Fruit fly (Drosophila melanogaster): ENCODE data around the gene CG43052.

The CG43052 gene

dm6 chr2L:14361281-14361680, 9.4 kb downstream of the CG43052 start:
- no peak for TF ChIP-seq toe (GFP tag; optimal IDR thresholded peaks at IDR 0.05)
- TF ChIP-seq tj (GFP tag; optimal IDR thresholded peaks at IDR 0.05) = peak; percentile 96

- TF ChIP-seq pad (GFP tag; optimal IDR thresholded peaks at IDR 0.05) (peak; percentile 0), CG12768 (GFP tag; optimal IDR thresholded peaks at IDR 0.05) (no peak), CG11617 (GFP tag; optimal IDR thresholded peaks at IDR 0.05) (peak; percentile 31), CG7101 (tag; optimal IDR thresholded peaks at IDR 0.05) (peak; percentile 76), Crg-1 (GFP tag; optimal IDR thresholded peaks at IDR 0.05) (no peak), CG33017 (tag; optimal IDR thresholded peaks at IDR 0.05) (peak; percentile 58), bab1 (GFP tag; optimal IDR thresholded peaks at IDR 0.05) (peak; percentile 81), Mnt (GFP tag; optimal IDR thresholded peaks at IDR 0.05) (no peak), CG14711 (tag; optimal IDR thresholded peaks at IDR 0.05) (peak; percentile 56), ovo (GFP tag; optimal IDR thresholded peaks at IDR 0.05) (no peak), cnc (optimal IDR thresholded peaks at IDR 0.05) (no peak), CG7045 (GFP tag; optimal IDR thresholded peaks at IDR 0.05) (peak; percentile 55), CG5204 (GFP tag; optimal IDR thresholded peaks at IDR 0.05) (no peak), Hr96 (GFP tag; optimal IDR thresholded peaks at IDR 0.05) (no peak)
Measured at dm6 chr2L:14361736-14362180, 9.9 kb downstream of the CG43052 start, which contains the start of gene spel1. Gene spel1, plus strand, starts transcription at chr2L:14362069.

dm6 chr2L:14366590-14367273, 14.9 kb downstream of the CG43052 start:
- TF ChIP-seq cic (GFP tag; optimal IDR thresholded peaks at IDR 0.05) (no peak), CG12768 (GFP tag; optimal IDR thresholded peaks at IDR 0.05) (no peak), Clk (GFP tag; optimal IDR thresholded peaks at IDR 0.05) (no peak), tj (GFP tag; optimal IDR thresholded peaks at IDR 0.05) (no peak), toe (GFP tag; optimal IDR thresholded peaks at IDR 0.05) (no peak), CG7045 (GFP tag; optimal IDR thresholded peaks at IDR 0.05) (no peak), pad (GFP tag; optimal IDR thresholded peaks at IDR 0.05) (no peak), CG11617 (GFP tag; optimal IDR thresholded peaks at IDR 0.05) (no peak), ovo (GFP tag; optimal IDR thresholded peaks at IDR 0.05) (no peak), kay (GFP tag; ENCODE audit: borderline replicate concordance) (no peak), CG5204 (GFP tag; optimal IDR thresholded peaks at IDR 0.05) (no peak), CG7101 (tag; optimal IDR thresholded peaks at IDR 0.05) (no peak), bab1 (GFP tag; optimal IDR thresholded peaks at IDR 0.05) (no peak), CG33017 (tag; optimal IDR thresholded peaks at IDR 0.05) (no peak), CG14711 (tag; optimal IDR thresholded peaks at IDR 0.05) (no peak)

- TF ChIP-seq CG7045 (GFP tag; optimal IDR thresholded peaks at IDR 0.05) (no peak), cic (GFP tag; optimal IDR thresholded peaks at IDR 0.05) (no peak), bab1 (GFP tag; optimal IDR thresholded peaks at IDR 0.05) (no peak), kay (GFP tag; ENCODE audit: borderline replicate concordance) (no peak), ovo (GFP tag; optimal IDR thresholded peaks at IDR 0.05) (no peak), Hr96 (GFP tag; optimal IDR thresholded peaks at IDR 0.05) (no peak), cnc (optimal IDR thresholded peaks at IDR 0.05) (no peak), tj (GFP tag; optimal IDR thresholded peaks at IDR 0.05) (no peak), toe (GFP tag; optimal IDR thresholded peaks at IDR 0.05) (no peak), CG7101 (tag; optimal IDR thresholded peaks at IDR 0.05) (no peak), Clk (GFP tag; optimal IDR thresholded peaks at IDR 0.05) (no peak), CG14711 (tag; optimal IDR thresholded peaks at IDR 0.05) (no peak), CG33017 (tag; optimal IDR thresholded peaks at IDR 0.05) (no peak), Mnt (GFP tag; optimal IDR thresholded peaks at IDR 0.05) (no peak), CG5204 (GFP tag; optimal IDR thresholded peaks at IDR 0.05) (no peak)
Measured at dm6 chr2L:14367274-14367669, 15.4 kb downstream of the CG43052 start.

- no peak for TF ChIP-seq cic (GFP tag; optimal IDR thresholded peaks at IDR 0.05)
- no peak for TF ChIP-seq pad (GFP tag; optimal IDR thresholded peaks at IDR 0.05)
- TF ChIP-seq Hr96 (GFP tag; optimal IDR thresholded peaks at IDR 0.05) = no peak
- TF ChIP-seq Mnt (GFP tag; optimal IDR thresholded peaks at IDR 0.05) = no peak
- TF ChIP-seq CG5204 (GFP tag; optimal IDR thresholded peaks at IDR 0.05) = no peak
- TF ChIP-seq CG12768 (GFP tag; optimal IDR thresholded peaks at IDR 0.05) = no peak
- no peak for TF ChIP-seq bab1 (GFP tag; optimal IDR thresholded peaks at IDR 0.05)
- TF ChIP-seq Clk (GFP tag; optimal IDR thresholded peaks at IDR 0.05) = no peak
Measured at dm6 chr2L:14368833-14369232, 17.0 kb downstream of the CG43052 start.

dm6 chr2L:14369933-14370776, 18.3 kb downstream of the CG43052 start:
- no peak for TF ChIP-seq Hr96 (GFP tag; optimal IDR thresholded peaks at IDR 0.05)

- no peak for TF ChIP-seq Mnt (GFP tag; optimal IDR thresholded peaks at IDR 0.05)
- TF ChIP-seq Clk (GFP tag; optimal IDR thresholded peaks at IDR 0.05) = no peak
- TF ChIP-seq CG7045 (GFP tag; optimal IDR thresholded peaks at IDR 0.05) = no peak
- no peak for TF ChIP-seq ovo (GFP tag; optimal IDR thresholded peaks at IDR 0.05)
- TF ChIP-seq pad (GFP tag; optimal IDR thresholded peaks at IDR 0.05) = no peak
- TF ChIP-seq CG33017 (tag; optimal IDR thresholded peaks at IDR 0.05) = no peak
- no peak for TF ChIP-seq CG14711 (tag; optimal IDR thresholded peaks at IDR 0.05)
- TF ChIP-seq cnc (optimal IDR thresholded peaks at IDR 0.05) = no peak
- TF ChIP-seq tj (GFP tag; optimal IDR thresholded peaks at IDR 0.05) = no peak
- no peak for TF ChIP-seq CG11617 (GFP tag; optimal IDR thresholded peaks at IDR 0.05)
- TF ChIP-seq CG1620 (GFP tag; optimal IDR thresholded peaks at IDR 0.05) = no peak
- no peak for TF ChIP-seq bab1 (GFP tag; optimal IDR thresholded peaks at IDR 0.05)
- TF ChIP-seq kay (GFP tag; ENCODE audit: borderline replicate concordance) = no peak
- no peak for TF ChIP-seq CG12768 (GFP tag; optimal IDR thresholded peaks at IDR 0.05)
- no peak for TF ChIP-seq CG7101 (tag; optimal IDR thresholded peaks at IDR 0.05)
- no peak for TF ChIP-seq Crg-1 (GFP tag; optimal IDR thresholded peaks at IDR 0.05)
- no peak for TF ChIP-seq Hr96 (GFP tag; optimal IDR thresholded peaks at IDR 0.05)
- no peak for TF ChIP-seq toe (GFP tag; optimal IDR thresholded peaks at IDR 0.05)
- no peak for TF ChIP-seq CG5204 (GFP tag; optimal IDR thresholded peaks at IDR 0.05)
- TF ChIP-seq cic (GFP tag; optimal IDR thresholded peaks at IDR 0.05) = no peak
Measured at dm6 chr2L:14370777-14371096, 18.9 kb downstream of the CG43052 start.

Measured in whole organism, adult.